Fruit fly (Drosophila melanogaster) whole organism, embryonic: ENCODE data around the gene AANATL7.

ENCODE experiments used
- Adf1 ChIP-seq: fragments of 200-800 bp; sonication (Bioruptor generic); IDR thresholded peaks from 2 replicates; pipeline ENCODE4 v1.3.6; 2022; ENCODE audit warnings: missing biosample characterization, missing genetic modification characterization
- Asciz ChIP-seq: fragments of 200-800 bp; sonication (Bioruptor generic); optimal IDR thresholded peaks from 2 replicates; lab custom pipeline; 2017; ENCODE audit warnings: missing biosample characterization, mild to moderate bottlenecking, missing genetic modification characterization, missing genetic modification reagents
- Bgb ChIP-seq: fragments of 200-800 bp; sonication (Bioruptor generic); IDR thresholded peaks from 2 replicates; pipeline ENCODE4 v1.3.6; 2022; ENCODE audit warnings: missing biosample characterization, missing genetic modification characterization; ENCODE audit not compliant: partially characterized antibody
- CG10321 ChIP-seq: fragments of 200-800 bp; sonication (Bioruptor generic); IDR thresholded peaks from 2 replicates; pipeline ENCODE4 v1.3.6; 2022; ENCODE audit warnings: missing biosample characterization, missing genetic modification characterization
- CG10565 ChIP-seq: fragments of 200-800 bp; sonication (Bioruptor generic); optimal IDR thresholded peaks from 3 replicates; lab custom pipeline; 2016; ENCODE audit warnings: missing biosample characterization, mild to moderate bottlenecking, missing genetic modification characterization
- CG1233 ChIP-seq: fragments of 200-800 bp; sonication (Bioruptor generic); optimal IDR thresholded peaks from 4 replicates; lab custom pipeline; 2018; ENCODE audit warnings: missing biosample characterization, mild to moderate bottlenecking, missing genetic modification characterization
- CG12391 ChIP-seq: fragments of 200-800 bp; sonication (Bioruptor generic); optimal IDR thresholded peaks from 3 replicates; lab custom pipeline; 2018; ENCODE audit warnings: missing biosample characterization, mild to moderate bottlenecking, missing genetic modification characterization, moderate library complexity
- CG13287 ChIP-seq: fragments of 200-800 bp; sonication (Bioruptor generic); IDR thresholded peaks from 2 replicates; pipeline ENCODE4 v1.3.6; 2022; ENCODE audit warnings: missing biosample characterization, missing genetic modification characterization; ENCODE audit not compliant: partially characterized antibody
- CG13624 ChIP-seq: fragments of 200-800 bp; sonication (Bioruptor generic); optimal IDR thresholded peaks from 2 replicates; lab custom pipeline; 2016; ENCODE audit warnings: missing biosample characterization, missing genetic modification characterization
- CG2116 ChIP-seq: fragments of 200-800 bp; sonication (Bioruptor generic); optimal IDR thresholded peaks from 3 replicates; lab custom pipeline; 2018; ENCODE audit warnings: missing biosample characterization, mild to moderate bottlenecking, missing genetic modification characterization
- CG32772 ChIP-seq: fragments of 200-800 bp; sonication (Bioruptor generic); IDR thresholded peaks from 2 replicates; pipeline ENCODE4 v1.3.6; 2022; ENCODE audit warnings: missing biosample characterization, missing genetic modification characterization
- CG34422 ChIP-seq: fragments of 200-800 bp; sonication (Bioruptor generic); IDR thresholded peaks from 3 replicates; pipeline ENCODE4 v1.3.6; 2022; ENCODE audit warnings: missing biosample characterization, missing genetic modification characterization
- CG3847 ChIP-seq: fragments of 200-800 bp; sonication (Bioruptor generic); IDR thresholded peaks from 2 replicates; pipeline ENCODE4 v1.3.6; 2022; ENCODE audit warnings: missing biosample characterization, missing genetic modification characterization
- CG3995 ChIP-seq: fragments of 200-800 bp; sonication (Bioruptor generic); optimal IDR thresholded peaks from 3 replicates; lab custom pipeline; 2016; ENCODE audit warnings: missing biosample characterization, missing genetic modification characterization
- CG4617 ChIP-seq: fragments of 200-800 bp; sonication (Bioruptor generic); optimal IDR thresholded peaks from 3 replicates; lab custom pipeline; 2016; ENCODE audit warnings: missing biosample characterization, missing genetic modification characterization, borderline replicate concordance
- CG6272 ChIP-seq: fragments of 200-800 bp; sonication (Bioruptor generic); IDR thresholded peaks from 2 replicates; pipeline ENCODE4 v1.3.6; 2022; ENCODE audit warnings: missing biosample characterization, missing genetic modification characterization
- CG6683 ChIP-seq: fragments of 200-800 bp; sonication (Bioruptor generic); optimal IDR thresholded peaks from 2 replicates; lab custom pipeline; 2017; ENCODE audit warnings: missing biosample characterization, mild to moderate bottlenecking, missing genetic modification characterization, missing genetic modification reagents
- CG7745 ChIP-seq: fragments of 200-800 bp; sonication (Bioruptor generic); optimal IDR thresholded peaks from 2 replicates; lab custom pipeline; 2018; ENCODE audit warnings: missing biosample characterization, mild to moderate bottlenecking, missing genetic modification characterization, moderate library complexity
- CG9797 ChIP-seq: fragments of 200-800 bp; sonication (Bioruptor generic); optimal IDR thresholded peaks from 3 replicates; lab custom pipeline; 2018; ENCODE audit warnings: missing biosample characterization, mild to moderate bottlenecking, missing genetic modification characterization
- Dek ChIP-seq: fragments of 200-800 bp; sonication (Bioruptor generic); optimal IDR thresholded peaks from 3 replicates; lab custom pipeline; 2019; ENCODE audit warnings: missing biosample characterization, mild to moderate bottlenecking, missing genetic modification characterization, moderate library complexity
- Dll ChIP-seq: fragments of 200-800 bp; sonication (Bioruptor generic); IDR thresholded peaks from 4 replicates; pipeline ENCODE4 v1.3.6; 2022; ENCODE audit warnings: missing biosample characterization, missing genetic modification characterization; ENCODE audit not compliant: partially characterized antibody
- Dref ChIP-seq: fragments of 200-800 bp; sonication (Bioruptor generic); IDR thresholded peaks from 2 replicates; pipeline ENCODE4 v1.3.6; 2022; ENCODE audit warnings: missing biosample characterization, missing genetic modification characterization
- E2f1 ChIP-seq: fragments of 200-800 bp; sonication (Bioruptor generic); IDR thresholded peaks from 2 replicates; pipeline ENCODE4 v1.3.6; 2022; ENCODE audit warnings: missing biosample characterization, missing genetic modification characterization
- E2f2 ChIP-seq: fragments of 200-800 bp; sonication (Bioruptor generic); IDR thresholded peaks from 2 replicates; pipeline ENCODE4 v1.3.6; 2022; ENCODE audit warnings: missing biosample characterization, missing genetic modification characterization
- MESR4 ChIP-seq: fragments of 200-800 bp; sonication (Bioruptor generic); optimal IDR thresholded peaks from 2 replicates; lab custom pipeline; 2018; ENCODE audit warnings: missing biosample characterization, mild to moderate bottlenecking, missing genetic modification characterization, moderate library complexity
- Med ChIP-seq: fragments of 200-800 bp; sonication (Bioruptor generic); peaks from one replicate; lab custom pipeline; 2016; ENCODE audit warnings: missing biosample characterization, missing genetic modification characterization, mild to moderate bottlenecking, inconsistent platforms, moderate library complexity
- Myb ChIP-seq: fragments of 200-800 bp; sonication (Bioruptor generic); optimal IDR thresholded peaks from 2 replicates; lab custom pipeline; 2016; ENCODE audit warnings: missing biosample characterization, missing genetic modification characterization
- Oaz ChIP-seq: fragments of 200-800 bp; sonication (Bioruptor generic); IDR thresholded peaks from 2 replicates; pipeline ENCODE4 v1.3.6; 2022; ENCODE audit warnings: missing biosample characterization, missing genetic modification characterization
- Opbp ChIP-seq: fragments of 200-800 bp; sonication (Bioruptor generic); IDR thresholded peaks from 3 replicates; pipeline ENCODE4 v1.3.6; 2022; ENCODE audit warnings: missing biosample characterization, missing genetic modification characterization; ENCODE audit not compliant: partially characterized antibody
- Pdp1 ChIP-seq, 2 experiments: fragments of 200-800 bp; sonication (Bioruptor generic); optimal IDR thresholded peaks; 3 replicates each; lab custom pipeline; 2016; ENCODE audit warnings: missing biosample characterization in 2 of 2, missing genetic modification characterization in 2 of 2, mild to moderate bottlenecking in 1 of 2, moderate library complexity in 1 of 2
- Rfx ChIP-seq: fragments of 200-800 bp; sonication (Bioruptor generic); IDR thresholded peaks from 2 replicates; pipeline ENCODE4 v1.3.6; 2022; ENCODE audit warnings: missing biosample characterization, missing genetic modification characterization
- Scr ChIP-seq: fragments of 200-800 bp; sonication (Bioruptor generic); IDR thresholded peaks from 2 replicates; pipeline ENCODE4 v1.3.6; 2022; ENCODE audit warnings: missing biosample characterization, missing genetic modification characterization; ENCODE audit not compliant: partially characterized antibody
- Sin3A ChIP-seq: fragments of >200 bp; optimal IDR thresholded peaks from 2 replicates; lab custom pipeline; 2018
- Sry-δ ChIP-seq: fragments of 200-800 bp; sonication (Bioruptor generic); optimal IDR thresholded peaks from 2 replicates; lab custom pipeline; 2016; ENCODE audit warnings: missing biosample characterization, missing genetic modification characterization
- amos ChIP-seq: fragments of 200-800 bp; sonication (Bioruptor generic); IDR thresholded peaks from 2 replicates; pipeline ENCODE4 v1.3.6; 2022; ENCODE audit warnings: missing biosample characterization, missing genetic modification characterization; ENCODE audit not compliant: partially characterized antibody
- ash1 ChIP-seq: fragments of 200-800 bp; sonication (Bioruptor generic); optimal IDR thresholded peaks from 2 replicates; lab custom pipeline; 2018; ENCODE audit warnings: missing biosample characterization, mild to moderate bottlenecking, missing genetic modification characterization
- chinmo ChIP-seq: fragments of 200-800 bp; sonication (Bioruptor generic); IDR thresholded peaks from 4 replicates; pipeline ENCODE4 v1.3.6; 2022; ENCODE audit warnings: missing biosample characterization, missing genetic modification characterization; ENCODE audit not compliant: partially characterized antibody
- dmrt99B ChIP-seq: fragments of 200-800 bp; sonication (Bioruptor generic); optimal IDR thresholded peaks from 2 replicates; lab custom pipeline; 2018; ENCODE audit warnings: missing biosample characterization, mild to moderate bottlenecking, missing genetic modification characterization, moderate library complexity
- fd64A ChIP-seq: fragments of 200-800 bp; sonication (Bioruptor generic); optimal IDR thresholded peaks from 3 replicates; lab custom pipeline; 2018; ENCODE audit warnings: missing biosample characterization, mild to moderate bottlenecking, missing genetic modification characterization
- lab ChIP-seq: fragments of 200-800 bp; sonication (Bioruptor generic); optimal IDR thresholded peaks from 3 replicates; lab custom pipeline; 2017; ENCODE audit warnings: missing biosample characterization, missing genetic modification characterization, mild to moderate bottlenecking, moderate library complexity, missing genetic modification reagents
- phol ChIP-seq: fragments of 200-800 bp; sonication (Bioruptor generic); optimal IDR thresholded peaks from 3 replicates; lab custom pipeline; 2018; ENCODE audit warnings: missing biosample characterization, mild to moderate bottlenecking, missing genetic modification characterization, moderate library complexity
- row ChIP-seq: fragments of 200-800 bp; sonication (Bioruptor generic); IDR thresholded peaks from 3 replicates; pipeline ENCODE4 v1.3.6; 2022; ENCODE audit warnings: missing biosample characterization, missing genetic modification characterization
- ssp ChIP-seq: fragments of 200-800 bp; sonication (Bioruptor generic); IDR thresholded peaks from 2 replicates; pipeline ENCODE4 v1.3.6; 2022; ENCODE audit warnings: missing biosample characterization, missing genetic modification characterization
- trem ChIP-seq: fragments of 200-800 bp; optimal IDR thresholded peaks from 3 replicates; lab custom pipeline; 2019; ENCODE audit warnings: missing biosample characterization, mild to moderate bottlenecking, missing genetic modification characterization, moderate library complexity
- zen ChIP-seq: fragments of 200-800 bp; sonication (Bioruptor generic); optimal IDR thresholded peaks from 3 replicates; lab custom pipeline; 2018; ENCODE audit warnings: missing biosample characterization, mild to moderate bottlenecking, missing genetic modification characterization, moderate library complexity
- zf30C ChIP-seq: fragments of 200-800 bp; sonication (Bioruptor generic); optimal IDR thresholded peaks from 3 replicates; lab custom pipeline; 2018; ENCODE audit warnings: missing biosample characterization, mild to moderate bottlenecking, missing genetic modification characterization

Gene AANATL7

DNA sequence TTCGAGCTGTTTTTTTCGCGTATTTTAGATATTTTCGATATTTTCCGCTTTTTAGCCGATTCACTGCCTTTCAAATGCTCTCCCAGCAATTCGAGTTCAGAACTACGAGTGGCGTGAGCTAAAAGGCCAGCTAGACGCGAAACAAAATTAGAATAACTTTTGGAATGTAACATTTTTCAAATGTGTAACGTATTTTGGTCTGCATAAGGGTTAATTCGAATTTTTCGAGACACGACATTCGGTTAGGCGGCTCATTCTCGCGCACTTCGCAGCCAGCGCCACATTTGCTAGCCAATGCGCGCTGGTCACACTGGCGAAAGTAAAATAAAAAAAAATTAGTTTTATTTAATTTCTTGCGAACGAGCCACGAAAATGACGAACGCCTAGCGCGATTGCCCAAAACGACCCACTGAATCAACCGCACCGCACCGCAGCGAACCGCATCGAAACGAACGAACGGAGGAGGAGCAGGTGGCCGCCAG lies 43.8 kb downstream of the AANATL7 start, which contains the start of the genes brv3 and Pi4KIIIalpha (continued):
- peak; percentile 22 for TF ChIP-seq trem (tag; lab: Kevin White, UChicago)
- TF ChIP-seq Scr: 0 out of 2 replicates have a peak, but pooled peaks have one; percentile 28
- peak; percentile 55 for TF ChIP-seq CG3847
- TF ChIP-seq Asciz (GFP tag; lab: Kevin White, UChicago): no peak
- TF ChIP-seq CG3995 (GFP tag; lab: Kevin White, UChicago): peak; percentile 85
- TF ChIP-seq chinmo (GFP tag; lab: Robert Waterston, UW): 0 out of 4 replicates have a peak, but pooled peaks have one; percentile 34
- TF ChIP-seq CG4617 (GFP tag; lab: Kevin White, UChicago): peak; percentile 71
- TF ChIP-seq CG12391 (tag; lab: Kevin White, UChicago): no peak
- peak; percentile 42 for TF ChIP-seq phol (tag; lab: Kevin White, UChicago)
- no peak for TF ChIP-seq zf30C (GFP tag; lab: Kevin White, UChicago)
- no peak for TF ChIP-seq CG10565 (GFP tag; lab: Kevin White, UChicago)
- no peak for TF ChIP-seq zen (tag; lab: Kevin White, UChicago)
- TF ChIP-seq Med (GFP tag; lab: Kevin White, UChicago): peak; percentile 3
- no peak for TF ChIP-seq CG6272
- TF ChIP-seq lab (GFP tag; lab: Kevin White, UChicago): no peak
- TF ChIP-seq Opbp: peak; percentile 46; the same call in 1 of the 3 replicates
- TF ChIP-seq Rfx: peak; percentile 40
- peak; percentile 34; the same call in 1 of the 2 replicates for TF ChIP-seq CG13287 (GFP tag; lab: Robert Waterston, UW)
- TF ChIP-seq Adf1: no peak
- TF ChIP-seq CG2116 (GFP tag; lab: Kevin White, UChicago): peak; percentile 53
- TF ChIP-seq row (GFP tag; lab: Robert Waterston, UW): peak; percentile 63; the same call in 2 of the 3 replicates
- TF ChIP-seq MESR4: peak; percentile 85
- TF ChIP-seq CG9797 (GFP tag; lab: Kevin White, UChicago): peak; percentile 76
- no peak for TF ChIP-seq dmrt99B (tag; lab: Kevin White, UChicago)
- TF ChIP-seq E2f1 (GFP tag; lab: Robert Waterston, UW): no peak
- peak; percentile 34 for TF ChIP-seq Sry-δ
- TF ChIP-seq fd64A: no peak
- peak; percentile 98 for TF ChIP-seq Myb (GFP tag; lab: Kevin White, UChicago)
- no peak for TF ChIP-seq ssp (GFP tag; lab: Robert Waterston, UW)
- peak; percentile 41; the same call in 1 of the 2 replicates for TF ChIP-seq CG32772 (GFP tag; lab: Robert Waterston, UW)
- 0 out of 3 replicates have a peak, but pooled peaks have one; percentile 16 for TF ChIP-seq CG34422 (GFP tag; lab: Robert Waterston, UW)
- no peak for TF ChIP-seq CG1233
- peak; percentile 49 for TF ChIP-seq Sin3A (lab: Kevin White, UChicago)
- peak; percentile 48; the same call in 1 of the 4 replicates for TF ChIP-seq Dll (GFP tag; lab: Robert Waterston, UW)
- no peak for TF ChIP-seq ash1
- TF ChIP-seq amos (GFP tag; lab: Robert Waterston, UW): peak; percentile 54
- peak; percentile 40; the same call in 1 of the 2 replicates for TF ChIP-seq Bgb (GFP tag; lab: Robert Waterston, UW)
- peak in 1 of 2 experiments; percentile 33 for TF ChIP-seq Pdp1 (GFP tag; optimal IDR thresholded peaks at IDR 0.05; lab: Kevin White, UChicago)
- TF ChIP-seq E2f2 (GFP tag; lab: Robert Waterston, UW): peak; percentile 82
- peak; percentile 8 for TF ChIP-seq Dek (tag; lab: Kevin White, UChicago)
- no peak for TF ChIP-seq CG10321
- TF ChIP-seq CG6683: no peak
- no peak for TF ChIP-seq Oaz (GFP tag; lab: Robert Waterston, UW)
- peak; percentile 4 for TF ChIP-seq CG13624 (GFP tag; lab: Kevin White, UChicago)
- no peak for TF ChIP-seq CG7745 (tag; lab: Kevin White, UChicago)
- peak; percentile 52 for TF ChIP-seq Dref (GFP tag; lab: Robert Waterston, UW)
